Worm (Caenorhabditis elegans): Measurements from ENCODE around the gene clec-198.

Gene clec-198

ce11 chrIV:17382029-17382428 lies 35.1 kb downstream of the clec-198 start, which contains the start of gene C30H6.8:
C30H6.8 (plus strand) TSS chrIV:17382329.
- TF ChIP-seq him-1 (tag; optimal IDR thresholded peaks at IDR 0.05) (no peak), sptf-2 (GFP tag; optimal IDR thresholded peaks at IDR 0.05) (no peak), mel-28 (tag; optimal IDR thresholded peaks at IDR 0.05; ENCODE audit: borderline replicate concordance) (no peak), ztf-26 (tag; optimal IDR thresholded peaks at IDR 0.05) (no peak), F22D6.2 (tag; optimal IDR thresholded peaks at IDR 0.05) (no peak), F37B4.10 (GFP tag; IDR thresholded peaks at IDR 0.05) (no peak), ekl-4 (GFP tag; IDR thresholded peaks at IDR 0.05) (no peak), hrde-1 (tag; optimal IDR thresholded peaks at IDR 0.05; ENCODE audit: borderline replicate concordance) (no peak)

ce11 chrIV:17383046-17383445 lies 36.1 kb downstream of the clec-198 start, which contains the start of gene C30H6.12:
C30H6.12 (plus strand) TSS chrIV:17383346.
- TF ChIP-seq C17E4.6 (GFP tag; IDR thresholded peaks at IDR 0.05) (no peak), aptf-2 (GFP tag; conservative IDR thresholded peaks at IDR 0.05) (no peak), hlh-12 (tag; optimal IDR thresholded peaks at IDR 0.05) (no peak), ets-4 (GFP tag; optimal IDR thresholded peaks at IDR 0.05) (no peak)

- TF ChIP-seq nhr-80 (tag; optimal IDR thresholded peaks at IDR 0.05), result peak; percentile 86
- peak; percentile 18 to 49 for TF ChIP-seq let-607 (tag; optimal IDR thresholded peaks at IDR 0.05)
- TF ChIP-seq him-1 (tag; optimal IDR thresholded peaks at IDR 0.05), result no peak
Observed at ce11 chrIV:17387442-17387967, 40.5 kb downstream of the clec-198 start, which contains the start of gene T02D1.8. T02D1.8 (minus strand) TSS chrIV:17387492.

- no peak for TF ChIP-seq rcor-1 (GFP tag; IDR thresholded peaks at IDR 0.05)
- no peak for TF ChIP-seq F52B5.7 (tag; optimal IDR thresholded peaks at IDR 0.05)
- no peak for TF ChIP-seq F39B2.1 (GFP tag; IDR thresholded peaks at IDR 0.05)
- no peak for TF ChIP-seq aptf-3 (GFP tag; IDR thresholded peaks at IDR 0.05)
- no peak for TF ChIP-seq sea-2 (GFP tag; IDR thresholded peaks at IDR 0.05)
- no peak for TF ChIP-seq ztf-3 (GFP tag; optimal IDR thresholded peaks at IDR 0.05)
- TF ChIP-seq ztf-28 (GFP tag; IDR thresholded peaks at IDR 0.05), result no peak
- TF ChIP-seq T26A5.8 (tag; optimal IDR thresholded peaks at IDR 0.05), result no peak
- no peak for TF ChIP-seq ztf-25 (GFP tag; IDR thresholded peaks at IDR 0.05)
- no peak for TF ChIP-seq hmg-1.2 (GFP tag; IDR thresholded peaks at IDR 0.05)
- no peak for TF ChIP-seq snpc-4 (GFP tag; optimal IDR thresholded peaks at IDR 0.05)
- TF ChIP-seq snpc-4 (tag; optimal IDR thresholded peaks at IDR 0.05), result no peak
- TF ChIP-seq hmg-20 (GFP tag; IDR thresholded peaks at IDR 0.05), result no peak
- no peak for TF ChIP-seq T07F8.4 (tag; optimal IDR thresholded peaks at IDR 0.05)
- no peak for TF ChIP-seq die-1 (tag; optimal IDR thresholded peaks at IDR 0.05)
Observed at ce11 chrIV:17395910-17396309, 48.9 kb downstream of the clec-198 start, which contains the start of gene sru-15. sru-15 (plus strand) TSS chrIV:17396210.

- TF ChIP-seq dpl-1 (GFP tag; optimal IDR thresholded peaks at IDR 0.05) (no peak), ztf-26 (tag; optimal IDR thresholded peaks at IDR 0.05) (no peak), athp-1 (tag; optimal IDR thresholded peaks at IDR 0.05) (no peak), K12H6.12 (tag; optimal IDR thresholded peaks at IDR 0.05) (no peak), F33H1.4 (GFP tag; IDR thresholded peaks at IDR 0.05) (no peak), ccch-3 (GFP tag; optimal IDR thresholded peaks at IDR 0.05) (no peak), rpc-1 (optimal IDR thresholded peaks at IDR 0.05) (no peak), rpc-1 (tag; optimal IDR thresholded peaks at IDR 0.05) (no peak), ztf-22 (GFP tag; optimal IDR thresholded peaks at IDR 0.05) (no peak), sea-2 (GFP tag; IDR thresholded peaks at IDR 0.05) (no peak), F39B2.1 (GFP tag; IDR thresholded peaks at IDR 0.05) (no peak), die-1 (tag; optimal IDR thresholded peaks at IDR 0.05) (no peak)
Observed at ce11 chrIV:17399455-17399854, 52.5 kb downstream of the clec-198 start, which contains the start of gene T02D1.4. T02D1.4 (plus strand) TSS chrIV:17399755.

Data from whole organism, young adult.